Fruit fly (Drosophila melanogaster): Measurements from ENCODE around the gene CG42249.

CG42249 gene

DNA sequence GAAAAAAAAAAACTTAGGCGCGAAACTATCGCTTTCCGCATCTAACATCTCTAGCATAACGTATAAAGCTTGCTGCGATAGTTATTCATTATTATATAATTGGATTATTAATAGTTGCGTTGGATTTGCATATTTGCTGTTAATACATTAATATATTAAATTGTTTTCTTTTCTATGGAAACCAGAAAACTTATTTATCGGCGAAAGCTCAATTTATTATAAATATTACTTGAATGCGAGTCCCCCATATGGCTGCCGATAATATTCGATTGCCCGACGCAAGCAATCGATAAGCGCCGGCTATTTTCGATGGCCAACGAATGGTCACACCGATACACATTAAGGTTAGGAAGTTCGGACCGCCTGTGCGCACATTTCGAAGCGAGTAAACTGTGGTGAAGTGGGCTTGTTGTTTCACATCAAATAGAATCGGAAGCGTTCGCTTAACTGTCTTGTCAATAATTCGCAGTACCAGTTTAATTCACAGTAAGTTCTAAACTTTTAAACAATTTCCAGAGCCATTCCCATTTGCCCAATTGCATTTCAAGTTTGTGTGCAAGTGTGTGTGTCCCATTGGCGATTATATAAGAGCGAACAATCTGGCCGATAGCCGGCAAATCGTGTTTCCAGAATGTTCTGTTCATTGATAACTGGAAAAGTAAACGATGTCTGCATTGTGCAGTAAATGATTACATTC is 12.2 kb downstream of the CG42249 start, which contains the start of gene Hsp60A (continued):
- no peak for TF ChIP-seq CG6175 (GFP tag; IDR thresholded peaks at IDR 0.05)
- TF ChIP-seq gce (GFP tag; IDR thresholded peaks at IDR 0.05): no peak
- TF ChIP-seq CG30403 (GFP tag; optimal IDR thresholded peaks at IDR 0.05): peak; percentile 60
- TF ChIP-seq CG10543 (GFP tag; optimal IDR thresholded peaks at IDR 0.05): no peak
- TF ChIP-seq CG8388 (GFP tag; optimal IDR thresholded peaks at IDR 0.05): peak; percentile 15
- no peak; the same call in 2 of the 3 replicates for TF ChIP-seq zfh1 (GFP tag; IDR thresholded peaks at IDR 0.05)
- no peak for TF ChIP-seq Doc2 (GFP tag; IDR thresholded peaks at IDR 0.05)
- TF ChIP-seq CG34422 (GFP tag; IDR thresholded peaks at IDR 0.05): 0 out of 3 replicates have a peak, but pooled peaks have one; percentile 14
- no peak for TF ChIP-seq danr (GFP tag; IDR thresholded peaks at IDR 0.05)
- no peak for TF ChIP-seq CG16863 (GFP tag; optimal IDR thresholded peaks at IDR 0.05)
- no peak for TF ChIP-seq Ets65A (GFP tag)
- no peak for TF ChIP-seq gt (GFP tag; IDR thresholded peaks at IDR 0.05)
- peak; percentile 56 for TF ChIP-seq CG13894 (tag; optimal IDR thresholded peaks at IDR 0.05)
- TF ChIP-seq dpn (GFP tag; optimal IDR thresholded peaks at IDR 0.05): peak; percentile 42 to 48
- TF ChIP-seq Ets97D (GFP tag; optimal IDR thresholded peaks at IDR 0.05): peak; percentile 37
- peak; percentile 78 for TF ChIP-seq nerfin-2 (GFP tag; IDR thresholded peaks at IDR 0.05; ENCODE audit: partially characterized antibody)
- no peak for TF ChIP-seq CG5245 (GFP tag; optimal IDR thresholded peaks at IDR 0.05)
- peak; percentile 41 for TF ChIP-seq vfl (GFP tag; optimal IDR thresholded peaks at IDR 0.05)
- peak; percentile 34; the same call in 1 of the 3 replicates for TF ChIP-seq B-H1 (GFP tag; IDR thresholded peaks at IDR 0.05)
- peak; percentile 65 for TF ChIP-seq CG18476 (GFP tag; optimal IDR thresholded peaks at IDR 0.05)
- TF ChIP-seq D (optimal IDR thresholded peaks at IDR 0.05): no peak
- no peak for TF ChIP-seq D (GFP tag; optimal IDR thresholded peaks at IDR 0.05)
- peak; percentile 73 for TF ChIP-seq Sry-δ (GFP tag; optimal IDR thresholded peaks at IDR 0.05)
- no peak for TF ChIP-seq oc (tag; optimal IDR thresholded peaks at IDR 0.05)
- peak; percentile 91 for TF ChIP-seq Dll (GFP tag; IDR thresholded peaks at IDR 0.05; ENCODE audit: partially characterized antibody)
- TF ChIP-seq wor (GFP tag; IDR thresholded peaks at IDR 0.05): no peak
- no peak for TF ChIP-seq CG3065 (GFP tag; optimal IDR thresholded peaks at IDR 0.05)
- TF ChIP-seq yki (optimal IDR thresholded peaks at IDR 0.05): no peak
- peak; percentile 21 for TF ChIP-seq Chrac-16 (GFP tag; optimal IDR thresholded peaks at IDR 0.05)
- TF ChIP-seq CG10366 (GFP tag; IDR thresholded peaks at IDR 0.05): peak; percentile 47
- TF ChIP-seq bab2 (GFP tag; optimal IDR thresholded peaks at IDR 0.05): peak; percentile 5
- no peak for TF ChIP-seq fu2 (GFP tag; optimal IDR thresholded peaks at IDR 0.05)
- TF ChIP-seq CG2116 (GFP tag; optimal IDR thresholded peaks at IDR 0.05): peak; percentile 74
- peak; percentile 90 for TF ChIP-seq knrl (GFP tag; IDR thresholded peaks at IDR 0.05; ENCODE audit: partially characterized antibody)
- 0 out of 2 replicates have a peak, but pooled peaks have one; percentile 8 for TF ChIP-seq H2.0 (GFP tag; IDR thresholded peaks at IDR 0.05)
- no peak for TF ChIP-seq Awh (GFP tag; IDR thresholded peaks at IDR 0.05)
- no peak for TF ChIP-seq CkIIα-i1 (GFP tag; IDR thresholded peaks at IDR 0.05)
- TF ChIP-seq CTCF (GFP tag; optimal IDR thresholded peaks at IDR 0.05): no peak
- no peak for TF ChIP-seq CG30431 (GFP tag; optimal IDR thresholded peaks at IDR 0.05)
- no peak for TF ChIP-seq CG1602 (GFP tag; optimal IDR thresholded peaks at IDR 0.05)
- peak; percentile 59 for TF ChIP-seq CG7839 (tag; optimal IDR thresholded peaks at IDR 0.05)
- peak; percentile 42; the same call in 1 of the 3 replicates for TF ChIP-seq tgo (GFP tag; IDR thresholded peaks at IDR 0.05)
- peak in 1 of 2 experiments; percentile 55 for TF ChIP-seq bsh (GFP tag; optimal IDR thresholded peaks at IDR 0.05)
- TF ChIP-seq jigr1 (GFP tag; IDR thresholded peaks at IDR 0.05): no peak
- TF ChIP-seq wdn (GFP tag; IDR thresholded peaks at IDR 0.05): no peak
- peak; percentile 49 for TF ChIP-seq Sox102F (GFP tag; optimal IDR thresholded peaks at IDR 0.05)
- TF ChIP-seq CG6854 (GFP tag; optimal IDR thresholded peaks at IDR 0.05): no peak
- TF ChIP-seq psq (GFP tag; optimal IDR thresholded peaks at IDR 0.05): no peak
- TF ChIP-seq dan (GFP tag; IDR thresholded peaks at IDR 0.05): no peak
- no peak for TF ChIP-seq br (optimal IDR thresholded peaks at IDR 0.05)
- peak; percentile 3 for TF ChIP-seq CG18262 (tag; optimal IDR thresholded peaks at IDR 0.05)
- peak; percentile 95 for TF ChIP-seq bigmax (GFP tag; optimal IDR thresholded peaks at IDR 0.05)
- TF ChIP-seq luna (GFP tag; optimal IDR thresholded peaks at IDR 0.05): no peak

Measured in whole organism, embryonic.